Worm (Caenorhabditis elegans) whole organism, early embryonic: ENCODE measurements around the gene catp-3.

Source experiments
- B0310.2 ChIP-seq: sonication (generic microtip); optimal IDR thresholded peaks from 2 replicates; lab custom pipeline; 2016; ENCODE audit warnings: mild to moderate bottlenecking, missing genetic modification characterization, missing compliant biosample characterization
- F13C5.2 ChIP-seq: sonication (generic microtip); optimal IDR thresholded peaks from 2 replicates; lab custom pipeline; 2017; ENCODE audit warnings: mild to moderate bottlenecking, missing genetic modification characterization, inconsistent platforms, missing compliant biosample characterization
- aly-1 ChIP-seq: sonication (generic microtip); optimal IDR thresholded peaks from 2 replicates; lab custom pipeline; 2016; ENCODE audit warnings: missing genetic modification characterization, missing compliant biosample characterization
- ama-1 ChIP-seq: fragments of 150-350 bp; optimal IDR thresholded peaks from 2 replicates; lab custom pipeline; 2014
- ceh-13 ChIP-seq: fragments of 200-800 bp; sonication (Bioruptor generic); optimal IDR thresholded peaks from 2 replicates; lab custom pipeline; 2018; ENCODE audit warnings: mild to moderate bottlenecking, missing genetic modification characterization, missing compliant biosample characterization
- ceh-36 ChIP-seq: sonication (generic microtip); optimal IDR thresholded peaks from 2 replicates; lab custom pipeline; 2016; ENCODE audit warnings: missing genetic modification characterization, inconsistent platforms, missing compliant biosample characterization
- ets-7 ChIP-seq: sonication (generic microtip); optimal IDR thresholded peaks from 2 replicates; lab custom pipeline; 2016; ENCODE audit warnings: missing genotype, missing genetic modification characterization, missing compliant biosample characterization
- flt-1 ChIP-seq: fragments of 200-800 bp; sonication (Bioruptor generic); IDR thresholded peaks from 2 replicates; pipeline ENCODE4 v1.3.6; 2022; ENCODE audit warnings: missing genetic modification characterization, missing compliant biosample characterization
- hmbx-1 ChIP-seq: sonication (generic microtip); optimal IDR thresholded peaks from 2 replicates; lab custom pipeline; 2016; ENCODE audit warnings: mild to moderate bottlenecking, missing genetic modification characterization, missing compliant biosample characterization
- hmg-4 ChIP-seq: fragments of 200-800 bp; sonication (Bioruptor generic); optimal IDR thresholded peaks from 2 replicates; lab custom pipeline; 2018; ENCODE audit warnings: mild to moderate bottlenecking, missing genetic modification characterization, missing compliant biosample characterization
- hnd-1 ChIP-seq: sonication (generic microtip); optimal IDR thresholded peaks from 2 replicates; lab custom pipeline; 2016; ENCODE audit warnings: missing genetic modification characterization, missing compliant biosample characterization
- pes-1 ChIP-seq: fragments of 200-800 bp; sonication (Bioruptor generic); IDR thresholded peaks from 2 replicates; pipeline ENCODE4 v1.3.6; 2022; ENCODE audit warnings: missing genetic modification reagents, missing genetic modification characterization, missing compliant biosample characterization
- scrt-1 ChIP-seq: fragments of 200-800 bp; sonication (Bioruptor generic); IDR thresholded peaks from 2 replicates; pipeline ENCODE4 v1.3.6; 2022; ENCODE audit warnings: missing genetic modification characterization, missing compliant biosample characterization
- sea-1 ChIP-seq: fragments of 200-800 bp; sonication (Bioruptor generic); conservative IDR thresholded peaks from 2 replicates; pipeline ENCODE4 v1.3.6; 2022; ENCODE audit warnings: missing genetic modification characterization, missing compliant biosample characterization
- tbx-11 ChIP-seq: fragments of 200-800 bp; sonication (Bioruptor generic); IDR thresholded peaks from 2 replicates; pipeline ENCODE4 v1.3.6; 2022; ENCODE audit warnings: missing genetic modification characterization, missing compliant biosample characterization
- tbx-37 ChIP-seq: fragments of 200-800 bp; sonication (Bioruptor generic); conservative IDR thresholded peaks from 2 replicates; pipeline ENCODE4 v1.3.6; 2022; ENCODE audit warnings: missing genetic modification reagents, missing genetic modification characterization, missing compliant biosample characterization
- tra-4 ChIP-seq: sonication (generic microtip); optimal IDR thresholded peaks from 2 replicates; lab custom pipeline; 2017; ENCODE audit warnings: missing genetic modification characterization, missing compliant biosample characterization

The catp-3 gene

DNA sequence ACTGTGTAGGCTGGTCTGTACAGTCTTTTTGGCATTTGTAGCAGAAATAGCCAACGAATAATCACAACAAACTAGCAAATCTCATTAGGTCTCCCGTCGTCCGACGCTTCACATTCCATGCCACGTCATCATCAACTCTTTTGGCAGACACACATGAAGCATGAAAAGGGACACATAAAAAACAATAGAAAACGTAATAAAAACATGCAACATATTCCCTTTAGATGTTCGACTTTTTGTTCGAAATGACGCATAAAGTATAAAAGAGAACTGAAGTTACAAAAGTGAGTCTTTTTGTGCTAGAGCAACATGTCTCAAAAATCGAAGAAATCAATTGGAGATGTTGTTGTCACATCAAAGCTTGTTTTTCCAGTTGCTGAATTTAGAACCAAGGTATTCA, 24.0 kb upstream of the catp-3 start, which contains the start of gene sth-1:
Gene sth-1 (plus strand): TSS at position 301 of the 400 bp plus-strand sequence.
- no peak for TF ChIP-seq aly-1 (tag; lab: Kevin White, UChicago)
- no peak for TF ChIP-seq ama-1
- no peak for TF ChIP-seq B0310.2 (tag; lab: Kevin White, UChicago)
- TF ChIP-seq flt-1 (GFP tag; lab: Robert Waterston, UW): no peak
- no peak for TF ChIP-seq hnd-1 (tag; lab: Kevin White, UChicago)
- TF ChIP-seq tra-4 (tag; lab: Kevin White, UChicago): no peak
- no peak for TF ChIP-seq tbx-37 (GFP tag; lab: Robert Waterston, UW)
- no peak for TF ChIP-seq sea-1
- no peak for TF ChIP-seq hmbx-1 (tag; lab: Kevin White, UChicago)
- no peak for TF ChIP-seq scrt-1 (GFP tag; lab: Robert Waterston, UW)
- TF ChIP-seq hmg-4 (GFP tag; lab: Kevin White, UChicago): no peak
- no peak for TF ChIP-seq ceh-36 (tag; lab: Kevin White, UChicago)
- TF ChIP-seq ceh-13 (GFP tag; lab: Kevin White, UChicago): no peak
- TF ChIP-seq tbx-11: no peak

DNA sequence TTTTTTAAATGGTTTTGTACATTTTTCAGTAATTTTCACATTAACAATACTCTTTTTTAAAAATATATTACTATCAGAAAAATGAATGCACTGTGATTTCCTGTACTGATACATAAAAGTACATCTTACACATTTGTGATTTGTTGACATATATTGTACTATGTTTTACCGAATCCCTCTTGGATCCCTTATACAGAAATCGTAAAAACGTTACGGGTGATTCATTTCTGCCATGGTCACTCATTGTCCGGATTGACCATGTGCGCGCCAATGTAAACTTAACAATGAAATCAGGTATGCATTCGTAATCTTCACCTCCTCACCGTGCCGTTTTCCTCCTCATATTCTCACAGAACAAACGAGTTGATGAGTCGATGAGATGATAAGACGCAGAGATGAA, 21.7 kb upstream of the catp-3 start, which contains the start of gene ZC513.2:
Gene ZC513.2 (plus strand): TSS at position 301 of the 400 bp plus-strand sequence.
- TF ChIP-seq tra-4 (tag; lab: Kevin White, UChicago) (no peak), ama-1 (no peak), hnd-1 (tag; lab: Kevin White, UChicago) (no peak), hmg-4 (GFP tag; lab: Kevin White, UChicago) (no peak), aly-1 (tag; lab: Kevin White, UChicago) (no peak), ceh-36 (tag; lab: Kevin White, UChicago) (no peak)

ce11 chrV:8055170-8055569, 20.6 kb upstream of the catp-3 start:
- TF ChIP-seq sea-1 (no peak), flt-1 (GFP tag; lab: Robert Waterston, UW) (no peak), aly-1 (tag; lab: Kevin White, UChicago) (no peak)

ce11 chrV:8058359-8058758, 17.5 kb upstream of the catp-3 start, which contains the start of gene str-138:
TSS of gene str-138 (plus strand) at chrV:8058659.
- TF ChIP-seq tra-4 (tag; lab: Kevin White, UChicago): no peak

DNA sequence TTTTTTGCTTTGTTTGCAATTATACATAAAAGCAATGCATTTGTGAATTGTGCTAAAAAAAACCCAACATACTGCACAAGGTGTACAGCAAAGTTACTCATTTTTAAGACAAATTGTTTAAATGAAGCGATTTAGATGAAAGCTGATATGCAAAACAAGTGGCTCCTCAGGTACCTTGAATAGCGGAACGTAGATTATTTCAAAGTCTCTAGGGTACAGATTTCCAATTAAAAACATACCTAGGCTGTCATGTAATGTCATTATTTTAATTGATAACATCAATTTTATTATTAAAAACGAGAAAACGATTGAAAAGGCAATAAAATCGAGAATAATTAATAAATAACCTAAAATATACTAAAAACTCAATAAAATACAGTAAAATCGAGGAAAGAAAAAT, 13.7 kb upstream of the catp-3 start, which contains the start of gene str-139:
Gene str-139 (minus strand): TSS at position 101 of the 400 bp plus-strand sequence.
- TF ChIP-seq B0310.2 (tag; lab: Kevin White, UChicago): no peak
- TF ChIP-seq ama-1: no peak
- no peak for TF ChIP-seq tra-4 (tag; lab: Kevin White, UChicago)
- TF ChIP-seq hmbx-1 (tag; lab: Kevin White, UChicago): no peak
- TF ChIP-seq flt-1 (GFP tag; lab: Robert Waterston, UW): no peak
- no peak for TF ChIP-seq ets-7
- no peak for TF ChIP-seq aly-1 (tag; lab: Kevin White, UChicago)

- TF ChIP-seq F13C5.2 (tag; lab: Kevin White, UChicago) (no peak), ama-1 (no peak), flt-1 (GFP tag; lab: Robert Waterston, UW) (no peak), scrt-1 (GFP tag; lab: Robert Waterston, UW) (no peak), pes-1 (GFP tag; lab: Robert Waterston, UW) (no peak)
Observed at ce11 chrV:8067800-8068199, 8.0 kb upstream of the catp-3 start, which contains the start of gene str-140. TSS of gene str-140 (minus strand) at chrV:8067900.

DNA sequence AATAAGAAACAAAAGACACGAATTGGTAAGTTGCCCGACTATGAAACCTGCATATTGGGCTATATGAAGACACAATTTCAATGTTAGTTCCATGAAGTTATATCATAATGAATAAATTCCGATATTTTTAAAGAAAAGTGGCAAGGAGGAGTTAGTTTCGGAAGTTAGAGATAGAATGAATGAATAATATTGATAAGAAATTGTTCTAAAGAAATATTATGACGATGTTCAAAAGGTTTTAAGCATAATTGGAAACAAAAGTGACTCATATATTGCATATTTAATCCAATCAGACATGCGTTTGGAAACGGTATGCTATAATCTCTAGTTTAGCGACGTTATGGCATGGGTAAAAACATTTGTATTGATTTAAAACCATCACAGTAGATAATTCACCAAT, 6.2 kb upstream of the catp-3 start, which contains the start of gene str-143:
Gene str-143 (minus strand): TSS at position 101 of the 400 bp plus-strand sequence.
- TF ChIP-seq pes-1 (GFP tag; lab: Robert Waterston, UW): no peak
- no peak for TF ChIP-seq ceh-36 (tag; lab: Kevin White, UChicago)
- no peak for TF ChIP-seq F13C5.2 (tag; lab: Kevin White, UChicago)
- no peak for TF ChIP-seq hnd-1 (tag; lab: Kevin White, UChicago)
- TF ChIP-seq tbx-11: no peak
- TF ChIP-seq flt-1 (GFP tag; lab: Robert Waterston, UW): no peak

- TF ChIP-seq scrt-1 (GFP tag; lab: Robert Waterston, UW) (no peak), hnd-1 (tag; lab: Kevin White, UChicago) (no peak), tbx-11 (no peak), aly-1 (tag; lab: Kevin White, UChicago) (no peak), pes-1 (GFP tag; lab: Robert Waterston, UW) (no peak), tra-4 (tag; lab: Kevin White, UChicago) (no peak), hmbx-1 (tag; lab: Kevin White, UChicago) (no peak), tbx-37 (GFP tag; lab: Robert Waterston, UW) (no peak)
Observed at ce11 chrV:8072047-8072446, 3.8 kb upstream of the catp-3 start, which contains the start of gene str-144. TSS of gene str-144 (minus strand) at chrV:8072147.

DNA sequence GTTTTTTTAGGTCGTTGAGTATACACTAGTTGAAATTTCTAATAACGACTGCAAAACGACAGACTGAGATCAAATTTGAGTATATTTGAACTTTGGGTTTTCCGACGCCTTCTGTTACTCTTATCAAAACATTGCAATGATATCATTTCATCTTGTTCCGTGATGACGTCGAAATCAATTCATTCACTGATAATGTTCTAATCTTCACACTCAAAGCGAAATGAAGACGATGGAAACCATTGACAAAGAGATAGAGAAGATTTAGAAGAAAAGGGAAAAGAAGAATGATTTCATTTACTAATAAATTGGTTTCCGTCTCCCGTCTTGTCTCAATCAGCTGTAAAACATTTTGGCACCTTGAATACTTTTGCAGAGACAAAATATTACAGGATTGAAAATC, 2.6 kb upstream of the catp-3 start:
- TF ChIP-seq ceh-13 (GFP tag; lab: Kevin White, UChicago): no peak
- no peak for TF ChIP-seq ets-7
- TF ChIP-seq tbx-37 (GFP tag; lab: Robert Waterston, UW): no peak
- TF ChIP-seq tra-4 (tag; lab: Kevin White, UChicago): no peak
- no peak for TF ChIP-seq ama-1
- TF ChIP-seq hmbx-1 (tag; lab: Kevin White, UChicago): no peak
- TF ChIP-seq flt-1 (GFP tag; lab: Robert Waterston, UW): no peak
